Worm (Caenorhabditis elegans) whole organism, L1 larva: Measurements from ENCODE around the gene cyp-32B1.

Experiments
- aly-2 ChIP-seq: fragments of 150-350 bp; optimal IDR thresholded peaks from 2 replicates; lab custom pipeline; 2014; ENCODE audit warnings: missing biosample characterization, missing genetic modification characterization
- blmp-1 ChIP-seq: fragments of 150-350 bp; optimal IDR thresholded peaks from 2 replicates; lab custom pipeline; 2014; ENCODE audit warnings: missing biosample characterization, missing genetic modification characterization
- egl-13 ChIP-seq: sonication (generic microtip); optimal IDR thresholded peaks from 2 replicates; lab custom pipeline; 2016; ENCODE audit warnings: missing genotype, missing genetic modification reagents, missing genetic modification characterization, missing compliant biosample characterization
- lin-13 ChIP-seq: fragments of 150-350 bp; optimal IDR thresholded peaks from 2 replicates; lab custom pipeline; 2014; ENCODE audit warnings: missing biosample characterization, missing genetic modification reagents, missing genetic modification characterization
- lin-15B ChIP-seq: fragments of 150-350 bp; sonication (generic microtip); optimal IDR thresholded peaks from 3 replicates; lab custom pipeline; 2014; ENCODE audit warnings: missing biosample characterization, missing genetic modification characterization
- nhr-11 ChIP-seq: fragments of 150-350 bp; optimal IDR thresholded peaks from 2 replicates; lab custom pipeline; 2014; ENCODE audit warnings: missing biosample characterization, missing genetic modification characterization
- nhr-237 ChIP-seq: fragments of 150-350 bp; optimal IDR thresholded peaks from 2 replicates; lab custom pipeline; 2014; ENCODE audit warnings: missing biosample characterization, missing genetic modification characterization
- tbx-2 ChIP-seq: sonication (generic microtip); optimal IDR thresholded peaks from 2 replicates; lab custom pipeline; 2016; ENCODE audit warnings: missing genetic modification characterization, missing compliant biosample characterization
- unc-62 ChIP-seq: fragments of 150-350 bp; optimal IDR thresholded peaks from 2 replicates; lab custom pipeline; 2014; ENCODE audit warnings: missing biosample characterization, missing genetic modification reagents, missing genetic modification characterization
- unc-98 ChIP-seq: fragments of 200-800 bp; sonication (Bioruptor generic); IDR thresholded peaks from 2 replicates; pipeline ENCODE4 v1.3.6; 2022; ENCODE audit warnings: missing genetic modification characterization, missing compliant biosample characterization

DNA sequence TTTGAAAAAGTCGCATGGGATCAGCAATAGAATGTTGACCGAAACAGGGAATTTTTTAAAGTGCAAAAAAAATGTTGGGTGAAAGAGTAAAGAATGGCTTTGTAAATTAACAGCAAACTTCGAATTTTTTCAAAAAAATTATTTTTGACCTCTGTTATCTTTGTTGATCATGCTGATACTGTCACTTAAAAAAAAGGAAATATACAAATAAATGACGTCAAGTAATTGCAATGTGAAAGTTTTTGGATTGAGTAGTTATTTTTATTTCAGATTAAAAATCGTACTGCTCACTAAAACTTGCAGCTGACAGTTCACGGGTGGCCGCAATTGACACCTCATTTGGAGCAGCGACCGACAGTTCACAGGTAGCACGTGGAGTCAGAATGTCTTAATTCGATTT is 50.3 kb downstream of the cyp-32B1 start, which contains the start of gene C45H4.13:
- TF ChIP-seq unc-62 (GFP tag; lab: Kevin White, UChicago) (no peak), nhr-237 (no peak), lin-15B (tag; lab: Kevin White, UChicago) (no peak), egl-13 (tag; lab: Kevin White, UChicago) (no peak), unc-98 (no peak), aly-2 (tag; lab: Kevin White, UChicago) (no peak), blmp-1 (tag; lab: Kevin White, UChicago) (no peak), lin-13 (GFP tag; lab: Kevin White, UChicago) (no peak), tbx-2 (tag; lab: Kevin White, UChicago) (no peak), nhr-11 (no peak)
